Fruit fly (Drosophila melanogaster): ENCODE measurements around the gene Polr3C.

The Polr3C gene

DNA sequence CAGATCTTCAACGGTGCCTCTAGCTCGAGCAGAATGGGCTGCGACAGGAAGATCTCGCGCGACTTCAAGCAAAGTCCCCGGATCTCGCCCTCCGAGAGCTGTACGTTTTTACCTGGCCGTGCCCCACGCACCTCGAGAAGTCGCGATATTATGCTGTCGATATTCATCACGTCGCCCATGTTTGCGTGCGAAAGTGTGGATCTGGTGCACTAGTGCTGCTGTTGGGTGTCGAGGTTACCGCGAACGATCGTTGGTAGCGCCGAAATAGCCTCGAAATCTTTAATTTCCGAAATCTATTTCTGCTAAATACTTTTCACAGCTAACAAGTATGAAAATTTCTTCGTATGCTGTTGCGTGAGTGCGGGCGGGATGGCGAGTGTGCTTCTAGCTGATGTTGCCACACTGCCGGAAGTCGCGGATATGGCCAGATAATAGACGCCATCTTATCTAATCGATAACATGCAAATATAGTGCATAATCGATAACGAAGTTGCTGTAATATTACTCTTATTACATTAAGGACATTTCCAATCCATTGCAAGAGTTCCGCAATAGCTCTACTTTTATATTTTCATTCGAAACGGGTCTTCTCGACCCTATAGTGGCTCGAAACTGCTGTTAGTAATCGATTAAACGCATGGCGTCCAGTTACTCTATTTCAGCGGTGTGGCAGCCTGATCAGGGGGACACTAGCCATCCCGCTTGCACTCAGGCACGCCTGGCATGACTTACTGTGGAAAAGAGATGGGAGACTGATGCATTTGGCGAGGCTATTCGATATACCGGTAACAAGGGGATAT, 34.5 kb upstream of the Polr3C start, which contains the start of gene Pp1-87B:
Pp1-87B (minus strand) TSS at position 408 of the 800 bp plus-strand sequence.
- no peak for TF ChIP-seq toe (GFP tag; optimal IDR thresholded peaks at IDR 0.05)
- TF ChIP-seq pad (GFP tag; optimal IDR thresholded peaks at IDR 0.05), result peak; percentile 58
- peak; percentile 33 for TF ChIP-seq CG11617 (GFP tag; optimal IDR thresholded peaks at IDR 0.05)
- no peak for TF ChIP-seq CG5204 (GFP tag; optimal IDR thresholded peaks at IDR 0.05)
- TF ChIP-seq CG7101 (tag; optimal IDR thresholded peaks at IDR 0.05), result peak; percentile 24
- TF ChIP-seq CG7045 (GFP tag; optimal IDR thresholded peaks at IDR 0.05), result peak; percentile 51
- peak; percentile 40 for TF ChIP-seq CG1620 (GFP tag; optimal IDR thresholded peaks at IDR 0.05)
- no peak for TF ChIP-seq cnc (optimal IDR thresholded peaks at IDR 0.05)
- peak; percentile 4 for TF ChIP-seq Crg-1 (GFP tag; optimal IDR thresholded peaks at IDR 0.05)
- TF ChIP-seq CG33017 (tag; optimal IDR thresholded peaks at IDR 0.05), result no peak
- peak; percentile 25 for TF ChIP-seq Mnt (GFP tag; optimal IDR thresholded peaks at IDR 0.05)
- TF ChIP-seq bab1 (GFP tag; optimal IDR thresholded peaks at IDR 0.05), result peak; percentile 4
- peak; percentile 22 for TF ChIP-seq Clk (GFP tag; optimal IDR thresholded peaks at IDR 0.05)
- TF ChIP-seq CG12768 (GFP tag; optimal IDR thresholded peaks at IDR 0.05), result no peak
- TF ChIP-seq Hr96 (GFP tag; optimal IDR thresholded peaks at IDR 0.05), result no peak
- TF ChIP-seq ovo (GFP tag; optimal IDR thresholded peaks at IDR 0.05), result no peak
- TF ChIP-seq tj (GFP tag; optimal IDR thresholded peaks at IDR 0.05), result peak; percentile 27
- no peak for TF ChIP-seq CG14711 (tag; optimal IDR thresholded peaks at IDR 0.05)
- no peak for TF ChIP-seq kay (GFP tag; ENCODE audit: borderline replicate concordance)
- no peak for TF ChIP-seq cic (GFP tag; optimal IDR thresholded peaks at IDR 0.05)

DNA sequence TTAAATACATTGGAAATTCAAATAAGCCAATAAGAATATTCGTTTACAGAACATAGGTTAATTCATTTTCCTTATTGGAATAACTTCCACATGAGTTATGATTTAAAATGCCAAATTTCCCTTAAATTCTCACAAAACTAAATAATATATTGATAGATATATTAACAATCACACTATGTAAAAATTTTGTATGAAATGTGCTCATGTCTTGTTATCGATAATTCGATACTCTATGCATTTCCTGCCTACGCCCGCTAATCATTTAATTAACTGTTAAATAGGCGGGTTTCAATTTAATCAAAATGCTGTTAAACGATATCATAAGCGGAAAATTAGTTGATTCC, 33.9 kb upstream of the Polr3C start, which contains the start of gene NANS:
NANS (plus strand) TSS at position 269 of the 344 bp plus-strand sequence.
- TF ChIP-seq toe (GFP tag; optimal IDR thresholded peaks at IDR 0.05), result no peak
- TF ChIP-seq CG5204 (GFP tag; optimal IDR thresholded peaks at IDR 0.05), result no peak
- no peak for TF ChIP-seq ovo (GFP tag; optimal IDR thresholded peaks at IDR 0.05)
- no peak for TF ChIP-seq bab1 (GFP tag; optimal IDR thresholded peaks at IDR 0.05)
- TF ChIP-seq CG14711 (tag; optimal IDR thresholded peaks at IDR 0.05), result no peak
- TF ChIP-seq CG33017 (tag; optimal IDR thresholded peaks at IDR 0.05), result no peak
- no peak for TF ChIP-seq pad (GFP tag; optimal IDR thresholded peaks at IDR 0.05)
- no peak for TF ChIP-seq CG11617 (GFP tag; optimal IDR thresholded peaks at IDR 0.05)
- no peak for TF ChIP-seq CG7045 (GFP tag; optimal IDR thresholded peaks at IDR 0.05)
- no peak for TF ChIP-seq kay (GFP tag; ENCODE audit: borderline replicate concordance)
- no peak for TF ChIP-seq tj (GFP tag; optimal IDR thresholded peaks at IDR 0.05)
- no peak for TF ChIP-seq Clk (GFP tag; optimal IDR thresholded peaks at IDR 0.05)
- TF ChIP-seq Hr96 (GFP tag; optimal IDR thresholded peaks at IDR 0.05), result no peak
- no peak for TF ChIP-seq CG1620 (GFP tag; optimal IDR thresholded peaks at IDR 0.05)
- TF ChIP-seq CG7101 (tag; optimal IDR thresholded peaks at IDR 0.05), result no peak
- no peak for TF ChIP-seq CG12768 (GFP tag; optimal IDR thresholded peaks at IDR 0.05)
- no peak for TF ChIP-seq Crg-1 (GFP tag; optimal IDR thresholded peaks at IDR 0.05)

DNA sequence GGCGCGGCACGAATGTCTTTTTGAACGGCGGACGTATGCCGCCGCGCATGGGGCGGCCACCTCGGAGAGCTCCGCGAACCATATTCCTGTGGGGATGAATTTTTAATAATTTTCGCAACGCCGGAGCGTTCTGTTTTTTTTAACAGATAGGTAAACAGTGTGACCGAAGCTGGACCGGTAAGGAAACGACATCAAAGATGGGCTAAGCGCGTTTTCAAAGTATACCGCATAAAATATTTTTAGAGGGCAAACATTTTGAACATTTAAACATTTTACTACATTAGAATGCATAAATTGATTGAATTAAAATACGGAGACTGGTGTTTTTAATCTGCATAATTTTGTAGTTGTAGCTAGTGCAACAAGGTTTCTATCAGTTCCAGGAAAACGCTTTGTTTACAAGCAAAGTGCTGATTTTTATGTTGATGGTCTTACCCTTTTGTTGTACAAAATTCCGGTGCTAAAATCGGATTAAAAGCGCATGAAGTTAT, 31.0 kb upstream of the Polr3C start, which contains the start of the genes CG5641 and CG5245:
CG5641 (minus strand) TSS at position 163 of the 491 bp plus-strand sequence.
CG5245 (plus strand) TSS at position 441 of the 491 bp plus-strand sequence.
- TF ChIP-seq cic (GFP tag; optimal IDR thresholded peaks at IDR 0.05) (no peak), CG5204 (GFP tag; optimal IDR thresholded peaks at IDR 0.05) (no peak), CG11617 (GFP tag; optimal IDR thresholded peaks at IDR 0.05) (no peak), CG1620 (GFP tag; optimal IDR thresholded peaks at IDR 0.05) (no peak), cnc (optimal IDR thresholded peaks at IDR 0.05) (peak in 1 of 2 experiments; percentile 58), toe (GFP tag; optimal IDR thresholded peaks at IDR 0.05) (no peak), Hr96 (GFP tag; optimal IDR thresholded peaks at IDR 0.05) (no peak), bab1 (GFP tag; optimal IDR thresholded peaks at IDR 0.05) (peak; percentile 31)

DNA sequence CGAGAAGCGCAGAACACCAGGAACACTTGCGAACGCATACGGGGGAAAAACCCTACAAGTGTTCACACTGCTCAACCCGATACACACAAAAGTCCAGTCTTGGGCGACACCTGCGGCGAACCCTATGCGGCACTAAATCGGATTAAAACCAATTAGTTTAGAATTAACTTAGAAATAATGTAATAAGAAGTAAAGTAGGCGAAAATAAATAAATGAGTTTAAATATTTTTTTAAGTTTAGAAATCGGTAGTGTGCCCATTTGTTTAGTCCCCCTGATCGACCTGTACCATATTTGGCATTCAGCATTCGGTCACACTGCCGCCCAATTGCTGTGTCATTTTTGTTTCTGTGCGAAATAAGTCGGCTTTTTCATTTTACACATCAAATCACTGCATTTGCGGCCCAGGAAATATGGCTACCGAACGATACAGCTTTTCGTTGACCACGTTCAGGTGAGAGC, 29.2 kb upstream of the Polr3C start, which contains the start of gene Prosalpha2:
Prosalpha2 (plus strand) TSS at position 292 of the 460 bp plus-strand sequence.
- TF ChIP-seq CG1620 (GFP tag; optimal IDR thresholded peaks at IDR 0.05), result no peak
- no peak for TF ChIP-seq bab1 (GFP tag; optimal IDR thresholded peaks at IDR 0.05)
- no peak for TF ChIP-seq toe (GFP tag; optimal IDR thresholded peaks at IDR 0.05)
- TF ChIP-seq Mnt (GFP tag; optimal IDR thresholded peaks at IDR 0.05), result peak; percentile 18
- no peak for TF ChIP-seq Clk (GFP tag; optimal IDR thresholded peaks at IDR 0.05)
- TF ChIP-seq CG7045 (GFP tag; optimal IDR thresholded peaks at IDR 0.05), result no peak
- no peak for TF ChIP-seq Hr96 (GFP tag; optimal IDR thresholded peaks at IDR 0.05)
- TF ChIP-seq tj (GFP tag; optimal IDR thresholded peaks at IDR 0.05), result no peak
- no peak for TF ChIP-seq CG11617 (GFP tag; optimal IDR thresholded peaks at IDR 0.05)
- TF ChIP-seq Crg-1 (GFP tag; optimal IDR thresholded peaks at IDR 0.05), result no peak
- TF ChIP-seq CG7101 (tag; optimal IDR thresholded peaks at IDR 0.05), result no peak
- peak; percentile 84 to 99 for TF ChIP-seq cnc (optimal IDR thresholded peaks at IDR 0.05)
- TF ChIP-seq cic (GFP tag; optimal IDR thresholded peaks at IDR 0.05), result no peak
- TF ChIP-seq CG5204 (GFP tag; optimal IDR thresholded peaks at IDR 0.05), result no peak

DNA sequence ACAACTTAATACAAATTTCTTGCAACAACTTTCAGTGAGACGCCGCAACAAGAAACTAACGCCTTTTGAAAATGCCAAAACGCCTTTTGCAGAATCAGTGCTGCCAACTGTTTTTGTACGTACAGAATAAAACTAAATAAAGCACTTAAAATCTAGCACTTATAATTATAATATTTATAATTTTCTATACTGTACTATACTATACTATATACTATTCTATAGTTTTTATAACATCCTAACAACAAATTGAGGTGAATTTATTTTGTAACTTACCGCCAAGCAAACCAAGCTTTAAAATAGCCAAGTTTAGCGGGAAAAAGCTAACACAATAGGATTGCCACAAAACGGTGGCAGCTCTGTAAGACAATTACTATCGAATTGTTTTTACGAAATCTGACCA, 26.4 kb upstream of the Polr3C start, which contains the start of the genes Aos1 and Srlp:
Aos1 (minus strand) TSS at position 59 of the 400 bp plus-strand sequence.
Srlp (plus strand) TSS at position 335 of the 400 bp plus-strand sequence.
- peak; percentile 39 for TF ChIP-seq pad (GFP tag; optimal IDR thresholded peaks at IDR 0.05)
- TF ChIP-seq Hr96 (GFP tag; optimal IDR thresholded peaks at IDR 0.05), result no peak
- TF ChIP-seq Clk (GFP tag; optimal IDR thresholded peaks at IDR 0.05), result peak; percentile 32
- peak; percentile 38 for TF ChIP-seq CG7045 (GFP tag; optimal IDR thresholded peaks at IDR 0.05)
- TF ChIP-seq bab1 (GFP tag; optimal IDR thresholded peaks at IDR 0.05), result peak; percentile 67
- peak; percentile 7 for TF ChIP-seq cic (GFP tag; optimal IDR thresholded peaks at IDR 0.05)
- TF ChIP-seq CG1620 (GFP tag; optimal IDR thresholded peaks at IDR 0.05), result no peak
- TF ChIP-seq CG33017 (tag; optimal IDR thresholded peaks at IDR 0.05), result peak; percentile 31
- no peak for TF ChIP-seq CG5204 (GFP tag; optimal IDR thresholded peaks at IDR 0.05)
- TF ChIP-seq CG11617 (GFP tag; optimal IDR thresholded peaks at IDR 0.05), result peak; percentile 72
- peak; percentile 16 for TF ChIP-seq ovo (GFP tag; optimal IDR thresholded peaks at IDR 0.05)
- TF ChIP-seq cnc (optimal IDR thresholded peaks at IDR 0.05), result peak in 1 of 2 experiments; percentile 10
- TF ChIP-seq CG12768 (GFP tag; optimal IDR thresholded peaks at IDR 0.05), result peak; percentile 28
- peak; percentile 10 for TF ChIP-seq Crg-1 (GFP tag; optimal IDR thresholded peaks at IDR 0.05)
- peak; percentile 12 for TF ChIP-seq tj (GFP tag; optimal IDR thresholded peaks at IDR 0.05)
- TF ChIP-seq kay (GFP tag; ENCODE audit: borderline replicate concordance), result no peak
- peak; percentile 56 for TF ChIP-seq CG7101 (tag; optimal IDR thresholded peaks at IDR 0.05)
- TF ChIP-seq Mnt (GFP tag; optimal IDR thresholded peaks at IDR 0.05), result peak; percentile 51
- peak; percentile 91 for TF ChIP-seq CG14711 (tag; optimal IDR thresholded peaks at IDR 0.05)
- TF ChIP-seq toe (GFP tag; optimal IDR thresholded peaks at IDR 0.05), result no peak
